Worm (Caenorhabditis elegans) whole organism, mixed stage, embryonic: Measurements from ENCODE around the gene T03E6.9.

Source experiments
- ces-1 ChIP-seq: fragments of 150-350 bp; optimal IDR thresholded peaks from 2 replicates; lab custom pipeline; 2014; ENCODE audit warnings: missing biosample characterization, missing genetic modification reagents, missing genetic modification characterization
- lin-13 ChIP-seq: fragments of 150-350 bp; optimal IDR thresholded peaks from 2 replicates; lab custom pipeline; 2014; ENCODE audit warnings: missing biosample characterization, missing genetic modification characterization
- nhr-12 ChIP-seq: fragments of 150-350 bp; optimal IDR thresholded peaks from 2 replicates; lab custom pipeline; 2014; ENCODE audit warnings: missing biosample characterization, missing genetic modification characterization
- nhr-2 ChIP-seq: fragments of 150-350 bp; optimal IDR thresholded peaks from 2 replicates; lab custom pipeline; 2014; ENCODE audit warnings: missing biosample characterization, missing genetic modification characterization
- unc-39 ChIP-seq: fragments of 150-350 bp; optimal IDR thresholded peaks from 2 replicates; lab custom pipeline; 2014; ENCODE audit warnings: missing biosample characterization, missing genetic modification characterization
- unc-62 ChIP-seq: fragments of 150-350 bp; optimal IDR thresholded peaks from 2 replicates; lab custom pipeline; 2014; ENCODE audit warnings: missing biosample characterization, missing genetic modification reagents, missing genetic modification characterization

DNA sequence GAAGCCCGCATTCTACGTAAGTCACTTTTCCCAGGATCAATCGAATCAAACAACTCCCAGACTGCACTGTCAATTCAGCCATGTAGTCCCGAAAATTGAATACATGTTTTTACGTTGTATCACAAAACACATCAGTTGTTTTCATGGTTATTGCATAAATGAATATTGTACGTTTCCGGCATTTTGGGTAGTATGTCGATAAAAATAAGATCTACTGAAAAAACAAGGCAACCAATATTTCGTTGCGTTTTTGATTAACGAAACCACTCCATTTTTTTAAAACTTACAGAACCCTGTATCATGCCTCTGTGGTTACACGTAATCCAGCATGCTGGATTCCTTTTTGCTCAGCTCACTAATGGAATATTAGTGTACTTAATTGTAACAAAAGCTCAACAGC, 27.4 kb downstream of the T03E6.9 start, which contains the start of gene str-149:
- TF ChIP-seq unc-39 (tag; lab: Kevin White, UChicago) (no peak), nhr-12 (tag; lab: Kevin White, UChicago) (no peak), ces-1 (GFP tag; lab: Kevin White, UChicago) (no peak), nhr-2 (tag; lab: Kevin White, UChicago) (no peak), unc-62 (no peak), lin-13 (tag; lab: Kevin White, UChicago) (no peak)
